Worm (Caenorhabditis elegans) whole organism, L1 larva: Measurements from ENCODE around the gene str-196.

Experiments
- ceh-82 ChIP-seq, 3 experiments: fragments of 150-350 bp in 1 of 3; sonication (generic microtip) in 2 of 3; optimal IDR thresholded peaks; 2 replicates each; lab custom pipeline; 2014 to 2017; ENCODE audit warnings: missing biosample characterization in 3 of 3, missing genetic modification characterization in 3 of 3
- elt-3 ChIP-seq, 6 experiments: fragments of 150-350 bp in 1 of 6; sonication (generic microtip); optimal IDR thresholded peaks; 2 replicates each; lab custom pipeline; 2017 to 2018; ENCODE audit warnings: missing biosample characterization in 6 of 6, missing genetic modification characterization in 6 of 6, inconsistent platforms in 1 of 6
- lin-39 ChIP-seq: fragments of 150-350 bp; optimal IDR thresholded peaks from 2 replicates; lab custom pipeline; 2014; ENCODE audit warnings: missing biosample characterization, missing genetic modification reagents, missing genetic modification characterization
- nhr-77 ChIP-seq: fragments of 150-350 bp; optimal IDR thresholded peaks from 2 replicates; lab custom pipeline; 2014; ENCODE audit warnings: missing biosample characterization, missing genetic modification characterization
- sox-4 ChIP-seq: sonication (generic microtip); optimal IDR thresholded peaks from 2 replicates; lab custom pipeline; 2016; ENCODE audit warnings: missing genetic modification characterization, missing compliant biosample characterization
- tlp-1 ChIP-seq: fragments of 150-350 bp; optimal IDR thresholded peaks from 2 replicates; lab custom pipeline; 2014; ENCODE audit warnings: missing biosample characterization, missing genetic modification characterization
- zip-4 ChIP-seq: fragments of 200-800 bp; sonication (Bioruptor generic); optimal IDR thresholded peaks from 2 replicates; lab custom pipeline; 2018; ENCODE audit warnings: mild to moderate bottlenecking, missing genetic modification characterization, moderate library complexity, missing compliant biosample characterization

str-196 gene

ce11 chrV:543169-543568 is 51.6 kb downstream of the str-196 start, which contains the start of gene C14C6.3:
Gene C14C6.3, plus strand, starts transcription at chrV:543469.
- TF ChIP-seq lin-39 (no peak), tlp-1 (tag; lab: Kevin White, UChicago) (no peak), nhr-77 (tag; lab: Kevin White, UChicago) (no peak), elt-3 (tag; optimal IDR thresholded peaks at IDR 0.05; lab: Kevin White, UChicago) (no peak), zip-4 (GFP tag; lab: Kevin White, UChicago) (no peak), sox-4 (no peak), ceh-82 (tag; optimal IDR thresholded peaks at IDR 0.05; lab: Kevin White, UChicago) (no peak)
